2 fruit fly cellular contexts compared by ENCODE assay signal in the genomic region with DNA sequence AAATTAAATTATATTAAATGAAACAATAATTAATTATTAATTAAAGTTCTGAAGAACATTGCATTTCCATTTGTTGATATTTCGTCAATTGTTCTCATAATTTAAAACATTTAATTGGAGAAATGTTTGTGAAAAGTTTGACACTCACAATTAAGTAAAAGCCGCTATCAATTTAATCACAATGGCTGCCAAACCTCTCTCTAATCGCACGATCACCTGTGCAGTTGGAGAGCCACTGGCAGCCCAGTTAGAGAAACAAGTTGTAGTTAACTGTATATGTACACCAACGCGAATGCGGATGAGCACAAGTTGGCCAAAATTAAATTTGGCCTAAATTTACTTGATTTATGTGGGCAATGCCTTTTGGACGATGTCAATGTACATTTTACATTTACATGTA.
TF ChIP-seq lines count a peak whose summit lies in the region.

No protein-coding gene starts in this region.

- TF ChIP-seq CTCF in whole organism, embryonic (GFP tag; optimal IDR thresholded peaks at IDR 0.05; lab: Kevin White, UChicago) = no peak

TF ChIP-seq in whole organism, embryonic, 481 proteins besides CTCF, POLR2A, EP300 and RAD21:
- no peak for TF ChIP-seq br (optimal IDR thresholded peaks at IDR 0.05; lab: Kevin White, UChicago)
- no peak for TF ChIP-seq D19B (GFP tag; optimal IDR thresholded peaks at IDR 0.05; lab: Kevin White, UChicago)
- TF ChIP-seq CG12155 (GFP tag; optimal IDR thresholded peaks at IDR 0.05; lab: Kevin White, UChicago) = no peak
- no peak for TF ChIP-seq Sox102F (GFP tag; optimal IDR thresholded peaks at IDR 0.05; lab: Kevin White, UChicago)
- no peak for TF ChIP-seq CG10654 (GFP tag; optimal IDR thresholded peaks at IDR 0.05; lab: Kevin White, UChicago)
- TF ChIP-seq CG6654 (GFP tag; optimal IDR thresholded peaks at IDR 0.05; lab: Kevin White, UChicago) = peak; percentile 98
- TF ChIP-seq jigr1 (GFP tag; IDR thresholded peaks at IDR 0.05; lab: Robert Waterston, UW) = no peak
- TF ChIP-seq run (tag; optimal IDR thresholded peaks at IDR 0.05; lab: Kevin White, UChicago) = no peak
- peak; percentile 72 for TF ChIP-seq grn (GFP tag; optimal IDR thresholded peaks at IDR 0.05; lab: Kevin White, UChicago)
- no peak for TF ChIP-seq chn (GFP tag; optimal IDR thresholded peaks at IDR 0.05; lab: Kevin White, UChicago)
- no peak for TF ChIP-seq CG8944 (GFP tag; optimal IDR thresholded peaks at IDR 0.05; lab: Kevin White, UChicago)
- peak; percentile 32; the same call in 1 of the 2 replicates for TF ChIP-seq GATAe (GFP tag; conservative IDR thresholded peaks at IDR 0.05; lab: Robert Waterston, UW)
- no peak for TF ChIP-seq CG8924 (tag; optimal IDR thresholded peaks at IDR 0.05; lab: Kevin White, UChicago)
- no peak for TF ChIP-seq HLHmδ (GFP tag; optimal IDR thresholded peaks at IDR 0.05; lab: Kevin White, UChicago)
- no peak for TF ChIP-seq CG14710 (tag; optimal IDR thresholded peaks at IDR 0.05; lab: Kevin White, UChicago)
- TF ChIP-seq Xbp1 (GFP tag; optimal IDR thresholded peaks at IDR 0.05; lab: Kevin White, UChicago) = no peak
- no peak for TF ChIP-seq CG32532 (GFP tag; IDR thresholded peaks at IDR 0.05; lab: Robert Waterston, UW)
- no peak for TF ChIP-seq sug (tag; optimal IDR thresholded peaks at IDR 0.05; lab: Kevin White, UChicago)
- no peak for TF ChIP-seq Ravus (GFP tag; IDR thresholded peaks at IDR 0.05; lab: Robert Waterston, UW)
- no peak for TF ChIP-seq Six4 (GFP tag; optimal IDR thresholded peaks at IDR 0.05; lab: Kevin White, UChicago)
- TF ChIP-seq Dll (GFP tag; IDR thresholded peaks at IDR 0.05; lab: Robert Waterston, UW; ENCODE audit: partially characterized antibody) = no peak
- no peak for TF ChIP-seq ttk (GFP tag; IDR thresholded peaks at IDR 0.05; lab: Robert Waterston, UW)
- TF ChIP-seq wek (GFP tag; optimal IDR thresholded peaks at IDR 0.05; lab: Kevin White, UChicago) = no peak
- TF ChIP-seq Bgb (GFP tag; IDR thresholded peaks at IDR 0.05; lab: Robert Waterston, UW; ENCODE audit: partially characterized antibody) = 0 out of 2 replicates have a peak, but pooled peaks have one; percentile 14
- no peak for TF ChIP-seq CG2116 (GFP tag; optimal IDR thresholded peaks at IDR 0.05; lab: Kevin White, UChicago)
- peak; percentile 91 for TF ChIP-seq cad (GFP tag; optimal IDR thresholded peaks at IDR 0.05; lab: Kevin White, UChicago)
- TF ChIP-seq Opbp (GFP tag; IDR thresholded peaks at IDR 0.05; lab: Robert Waterston, UW; ENCODE audit: partially characterized antibody) = 0 out of 3 replicates have a peak, but pooled peaks have one; percentile 33
- TF ChIP-seq CG10274 (GFP tag; optimal IDR thresholded peaks at IDR 0.05; lab: Kevin White, UChicago) = no peak
TF ChIP-seq in whole organism, embryonic: peak in this region for 6.

TF ChIP-seq in whole organism, wandering third instar larva, 38 proteins besides CTCF, POLR2A, EP300 and RAD21:
- TF ChIP-seq usp (GFP tag; optimal IDR thresholded peaks at IDR 0.05; lab: Kevin White, UChicago) (no peak), Myc (optimal IDR thresholded peaks at IDR 0.05; lab: Kevin White, UChicago) (peak; percentile 7)
